Fruit fly (Drosophila melanogaster) whole organism, larva: Measurements from ENCODE around the gene CG13930.

Source experiments
- noc ChIP-seq: fragments of 200-800 bp; sonication (Bioruptor generic); optimal IDR thresholded peaks from 3 replicates; lab custom pipeline; 2019; ENCODE audit warnings: missing biosample characterization, mild to moderate bottlenecking, missing genetic modification characterization, moderate library complexity

Gene CG13930

dm6 chr3L:1637652-1638051 lies 34.9 kb downstream of the CG13930 start, which contains the start of gene nSyb:
TSS of gene nSyb (minus strand) at chr3L:1637752.
- no peak for TF ChIP-seq noc

dm6 chr3L:1636886-1637285 lies 35.6 kb downstream of the CG13930 start:
- TF ChIP-seq noc, result no peak

- no peak for TF ChIP-seq noc
Observed at dm6 chr3L:1629064-1629777, 43.3 kb downstream of the CG13930 start, which contains the start of gene GC. TSS of gene GC (minus strand) at chr3L:1629301.

- TF ChIP-seq noc, result no peak
Observed at dm6 chr3L:1628176-1628866, 44.2 kb downstream of the CG13930 start, which contains the start of gene CG13928. TSS of gene CG13928 (minus strand) at chr3L:1628377.

dm6 chr3L:1626924-1627323 lies 45.6 kb downstream of the CG13930 start:
- no peak for TF ChIP-seq noc
